Worm (Caenorhabditis elegans): Measurements from ENCODE around the gene efn-2.

ce11 chrIV:10616366-10616765 is 40.2 kb downstream of the efn-2 start:
- TF ChIP-seq unc-39 (tag; optimal IDR thresholded peaks at IDR 0.05) (no peak), nhr-77 (tag; optimal IDR thresholded peaks at IDR 0.05) (no peak), nhr-25 (tag; optimal IDR thresholded peaks at IDR 0.05) (no peak), nhr-237 (tag; optimal IDR thresholded peaks at IDR 0.05) (no peak), ztf-11 (tag; optimal IDR thresholded peaks at IDR 0.05) (no peak), fos-1 (tag; optimal IDR thresholded peaks at IDR 0.05) (no peak), elt-1 (tag; optimal IDR thresholded peaks at IDR 0.05) (no peak), ama-1 (optimal IDR thresholded peaks at IDR 0.05) (no peak)

Data from whole organism, L3 larva.